Worm (Caenorhabditis elegans) whole organism, L2 larva: ENCODE results near the gene F49E12.10.

ENCODE experiments used
- C34F6.9 ChIP-seq: fragments of 150-350 bp; optimal IDR thresholded peaks from 2 replicates; lab custom pipeline; 2014; ENCODE audit warnings: missing biosample characterization, missing genetic modification characterization
- F13H6.1 ChIP-seq: sonication (generic microtip); optimal IDR thresholded peaks from 2 replicates; lab custom pipeline; 2016; ENCODE audit warnings: missing genetic modification characterization, missing compliant biosample characterization
- ZK546.5 ChIP-seq: sonication (generic microtip); optimal IDR thresholded peaks from 2 replicates; lab custom pipeline; 2017; ENCODE audit warnings: missing biosample characterization, missing genetic modification characterization
- aly-2 ChIP-seq: fragments of 150-350 bp; optimal IDR thresholded peaks from 2 replicates; lab custom pipeline; 2014; ENCODE audit warnings: missing biosample characterization, missing genetic modification characterization
- ama-1 ChIP-seq: fragments of 150-350 bp; optimal IDR thresholded peaks from 2 replicates; lab custom pipeline; 2018; ENCODE audit warnings: inconsistent platforms
- ceh-16 ChIP-seq: fragments of 150-350 bp; optimal IDR thresholded peaks from 2 replicates; lab custom pipeline; 2014; ENCODE audit warnings: missing biosample characterization, missing genetic modification characterization
- crh-2 ChIP-seq: sonication (generic microtip); optimal IDR thresholded peaks from 2 replicates; lab custom pipeline; 2017; ENCODE audit warnings: missing biosample characterization, missing genetic modification characterization
- dmd-4 ChIP-seq: sonication (generic microtip); optimal IDR thresholded peaks from 2 replicates; lab custom pipeline; 2017; ENCODE audit warnings: missing biosample characterization, missing genetic modification characterization
- egl-27 ChIP-seq: sonication (generic microtip); optimal IDR thresholded peaks from 3 replicates; lab custom pipeline; 2017; ENCODE audit warnings: missing biosample characterization, missing genetic modification reagents, missing genetic modification characterization
- elt-3 ChIP-seq: sonication (generic microtip); optimal IDR thresholded peaks from 2 replicates; lab custom pipeline; 2017; ENCODE audit warnings: missing biosample characterization, missing genetic modification characterization
- fos-1 ChIP-seq: fragments of 150-350 bp; optimal IDR thresholded peaks from 2 replicates; lab custom pipeline; 2014; ENCODE audit warnings: missing biosample characterization, missing genetic modification characterization
- gmeb-1 ChIP-seq: fragments of 150-350 bp; optimal IDR thresholded peaks from 2 replicates; lab custom pipeline; 2014; ENCODE audit warnings: missing biosample characterization, missing genetic modification characterization
- lin-11 ChIP-seq: fragments of 150-350 bp; sonication (generic microtip); optimal IDR thresholded peaks from 2 replicates; lab custom pipeline; 2014; ENCODE audit warnings: missing biosample characterization, missing genetic modification characterization, inconsistent platforms, mixed read lengths
- lin-39 ChIP-seq: fragments of 150-350 bp; optimal IDR thresholded peaks from 2 replicates; lab custom pipeline; 2014; ENCODE audit warnings: missing biosample characterization, missing genetic modification reagents, missing genetic modification characterization
- lsy-2 ChIP-seq, 2 experiments: fragments of 150-350 bp in 1 of 2; sonication (generic microtip) in 1 of 2; optimal IDR thresholded peaks; 2 replicates each; lab custom pipeline; 2014 to 2017; ENCODE audit warnings: missing biosample characterization in 2 of 2, missing genetic modification characterization in 2 of 2
- mab-5 ChIP-seq: fragments of 150-350 bp; optimal IDR thresholded peaks from 2 replicates; lab custom pipeline; 2014; ENCODE audit warnings: missing biosample characterization, missing genetic modification characterization
- mbf-1 ChIP-seq: sonication (generic microtip); optimal IDR thresholded peaks from 2 replicates; lab custom pipeline; 2017; ENCODE audit warnings: missing biosample characterization, missing genetic modification characterization
- mdl-1 ChIP-seq, 2 experiments: fragments of 150-350 bp in 1 of 2; sonication (generic microtip) in 1 of 2; optimal IDR thresholded peaks; 2 replicates each; lab custom pipeline; 2017; ENCODE audit warnings: missing biosample characterization in 2 of 2, missing genetic modification characterization in 2 of 2
- nhr-10 ChIP-seq: sonication (generic microtip); optimal IDR thresholded peaks from 2 replicates; lab custom pipeline; 2017; ENCODE audit warnings: missing biosample characterization, missing genetic modification characterization
- nhr-12 ChIP-seq: fragments of 150-350 bp; optimal IDR thresholded peaks from 2 replicates; lab custom pipeline; 2014; ENCODE audit warnings: missing biosample characterization, missing genetic modification characterization
- nhr-129 ChIP-seq: fragments of 150-350 bp; optimal IDR thresholded peaks from 2 replicates; lab custom pipeline; 2014; ENCODE audit warnings: missing biosample characterization, missing genetic modification characterization
- nhr-21 ChIP-seq: fragments of 150-350 bp; optimal IDR thresholded peaks from 2 replicates; lab custom pipeline; 2014; ENCODE audit warnings: missing biosample characterization, missing genetic modification characterization
- nhr-23 ChIP-seq: fragments of 150-350 bp; optimal IDR thresholded peaks from 2 replicates; lab custom pipeline; 2014; ENCODE audit warnings: missing biosample characterization, missing genetic modification reagents, missing genetic modification characterization
- nhr-25 ChIP-seq: fragments of 150-350 bp; sonication (generic microtip); optimal IDR thresholded peaks from 3 replicates; lab custom pipeline; 2014; ENCODE audit warnings: missing biosample characterization, missing genetic modification characterization
- peb-1 ChIP-seq: fragments of 150-350 bp; optimal IDR thresholded peaks from 2 replicates; lab custom pipeline; 2014; ENCODE audit warnings: missing biosample characterization, missing genetic modification characterization
- skn-1 ChIP-seq: sonication (generic microtip); optimal IDR thresholded peaks from 2 replicates; lab custom pipeline; 2017; ENCODE audit warnings: missing biosample characterization, missing genetic modification characterization
- sma-3 ChIP-seq: sonication (generic microtip); optimal IDR thresholded peaks from 2 replicates; lab custom pipeline; 2016; ENCODE audit warnings: missing genetic modification reagents, missing genetic modification characterization, missing compliant biosample characterization
- sma-9 ChIP-seq, 2 experiments: fragments of 150-350 bp in 1 of 2; sonication (generic microtip) in 1 of 2; optimal IDR thresholded peaks; 2 replicates each; lab custom pipeline; 2014 to 2016; ENCODE audit warnings: missing genetic modification characterization in 2 of 2, mild to moderate bottlenecking in 1 of 2, missing biosample characterization in 1 of 2, missing compliant biosample characterization in 1 of 2, missing genetic modification reagents in 1 of 2, moderate library complexity in 1 of 2
- unc-39 ChIP-seq: fragments of 150-350 bp; optimal IDR thresholded peaks from 2 replicates; lab custom pipeline; 2014; ENCODE audit warnings: missing biosample characterization, missing genetic modification characterization
- zag-1 ChIP-seq: fragments of 150-350 bp; optimal IDR thresholded peaks from 2 replicates; lab custom pipeline; 2014; ENCODE audit warnings: missing biosample characterization, missing genetic modification characterization
- ztf-1 ChIP-seq: fragments of 200-800 bp; sonication (Bioruptor generic); conservative IDR thresholded peaks from 2 replicates; pipeline ENCODE4 v1.3.6; 2022; ENCODE audit warnings: missing genetic modification characterization, missing compliant biosample characterization
- ztf-11 ChIP-seq: sonication (generic microtip); optimal IDR thresholded peaks from 2 replicates; lab custom pipeline; 2017; ENCODE audit warnings: missing biosample characterization, missing genetic modification characterization
- ztf-4 ChIP-seq: fragments of 150-350 bp; optimal IDR thresholded peaks from 2 replicates; lab custom pipeline; 2014; ENCODE audit warnings: missing biosample characterization, missing genetic modification characterization

The F49E12.10 gene

ce11 chrII:8390751-8391150 is at the start of gene F49E12.10:
TSS of gene F49E12.10 (plus strand) at chrII:8391051.
- no peak for TF ChIP-seq ZK546.5 (tag; lab: Kevin White, UChicago)
- peak; percentile 54 for TF ChIP-seq fos-1 (tag; lab: Kevin White, UChicago)
- no peak for TF ChIP-seq F13H6.1 (tag; lab: Kevin White, UChicago)
- TF ChIP-seq skn-1 (tag; lab: Kevin White, UChicago) = no peak

DNA sequence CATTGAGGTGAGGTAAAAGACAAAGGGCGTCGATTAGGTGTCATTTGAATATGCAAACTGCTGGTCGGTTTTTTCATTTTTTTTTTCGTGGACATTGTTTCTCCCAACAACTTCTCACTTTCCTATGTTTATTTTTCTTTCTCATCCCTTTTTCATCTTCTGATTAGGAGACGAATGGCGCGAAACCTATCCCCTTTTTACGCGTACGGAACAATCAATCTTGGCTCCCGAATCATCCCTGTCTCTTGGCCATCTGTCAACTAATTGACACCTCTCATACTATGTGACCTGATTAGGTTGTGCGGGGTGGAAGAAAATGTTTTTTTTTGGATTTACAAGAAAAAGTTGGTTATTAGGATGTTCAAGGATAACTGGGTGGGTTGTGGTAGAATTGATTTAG is 46.0 kb upstream of the F49E12.10 start:
- TF ChIP-seq peb-1 (tag; lab: Kevin White, UChicago) (no peak), F13H6.1 (tag; lab: Kevin White, UChicago) (no peak), gmeb-1 (tag; lab: Kevin White, UChicago) (no peak), zag-1 (tag; lab: Kevin White, UChicago) (no peak), lin-11 (tag; lab: Kevin White, UChicago) (no peak), nhr-12 (tag; lab: Kevin White, UChicago) (no peak), lin-39 (no peak)

DNA sequence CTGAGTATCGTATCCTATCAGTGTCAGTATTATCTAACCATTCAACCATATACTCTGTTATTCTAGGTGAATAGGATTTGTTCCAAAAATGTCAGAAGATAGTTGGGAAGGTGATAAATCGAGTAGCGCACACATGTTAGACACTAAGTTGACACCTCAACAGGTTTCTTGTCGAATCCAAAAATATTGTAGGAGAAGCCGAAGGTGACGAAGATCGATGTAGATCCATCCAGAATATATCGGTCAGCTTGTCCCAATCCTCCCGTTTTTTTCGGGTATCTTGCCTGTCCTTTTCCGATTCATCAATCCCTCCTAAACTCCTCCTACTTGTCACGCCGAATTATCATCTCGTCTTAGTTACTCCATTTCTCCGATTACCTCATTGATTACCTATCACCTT is 45.2 kb upstream of the F49E12.10 start:
- TF ChIP-seq ztf-1 (GFP tag; lab: Robert Waterston, UW) (no peak), peb-1 (tag; lab: Kevin White, UChicago) (no peak), mab-5 (tag; lab: Kevin White, UChicago) (no peak), nhr-10 (tag; lab: Kevin White, UChicago) (no peak), nhr-21 (tag; lab: Kevin White, UChicago) (peak; percentile 50), ama-1 (no peak)

ce11 chrII:8346384-8346783 is 44.5 kb upstream of the F49E12.10 start, which contains the start of gene eff-1:
TSS of gene eff-1 (plus strand) at chrII:8346684.
- TF ChIP-seq nhr-21 (tag; lab: Kevin White, UChicago) (no peak), mbf-1 (tag; lab: Kevin White, UChicago) (no peak), mab-5 (tag; lab: Kevin White, UChicago) (no peak), ceh-16 (tag; lab: Kevin White, UChicago) (no peak), skn-1 (tag; lab: Kevin White, UChicago) (no peak)
- TF ChIP-seq, all 48 proteins: peak for 0

ce11 chrII:8353288-8353687 is 37.6 kb upstream of the F49E12.10 start:
- TF ChIP-seq mab-5 (tag; lab: Kevin White, UChicago) (no peak), gmeb-1 (tag; lab: Kevin White, UChicago) (no peak), ama-1 (no peak), C34F6.9 (tag; lab: Kevin White, UChicago) (no peak), nhr-23 (tag; lab: Kevin White, UChicago) (no peak), ceh-16 (tag; lab: Kevin White, UChicago) (no peak), nhr-25 (tag; lab: Kevin White, UChicago) (no peak), ztf-11 (tag; lab: Kevin White, UChicago) (no peak), elt-3 (no peak), lin-39 (no peak), lin-11 (tag; lab: Kevin White, UChicago) (no peak), ztf-4 (tag; lab: Kevin White, UChicago) (no peak), nhr-12 (tag; lab: Kevin White, UChicago) (no peak)

DNA sequence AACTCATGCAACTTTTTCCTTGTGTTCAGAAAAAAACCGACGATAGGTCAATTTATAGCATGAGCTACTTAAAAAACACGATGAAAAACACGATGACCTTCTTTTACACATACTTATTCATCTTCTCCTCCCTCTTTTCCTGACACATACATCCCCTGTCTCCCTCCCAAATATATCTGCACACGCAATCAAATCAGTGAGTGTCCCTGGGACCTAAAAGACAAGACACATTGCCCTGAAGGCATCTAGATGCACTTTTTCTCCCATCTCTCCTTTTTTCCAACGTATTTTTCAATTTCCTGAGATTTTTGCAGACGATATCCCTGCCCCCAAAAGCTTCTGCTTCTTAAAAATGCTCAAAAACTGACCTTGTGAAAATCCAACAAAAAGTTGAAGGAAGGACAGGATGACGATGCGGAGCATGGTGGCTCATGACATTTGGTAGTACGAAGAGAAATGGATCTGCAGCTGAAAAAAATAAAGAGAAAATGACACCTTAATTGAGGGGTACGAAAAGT is 36.6 kb upstream of the F49E12.10 start, which contains the start of gene C26D10.6:
C26D10.6 (minus strand) TSS at position 468 of the 518 bp plus-strand sequence.
- TF ChIP-seq egl-27 (tag; lab: Kevin White, UChicago) (no peak), elt-3 (no peak), fos-1 (tag; lab: Kevin White, UChicago) (no peak), nhr-129 (tag; lab: Kevin White, UChicago) (no peak), gmeb-1 (tag; lab: Kevin White, UChicago) (no peak), mdl-1 (tag; optimal IDR thresholded peaks at IDR 0.05; lab: Kevin White, UChicago) (no peak), F13H6.1 (tag; lab: Kevin White, UChicago) (no peak), dmd-4 (tag; lab: Kevin White, UChicago) (no peak), sma-9 (GFP tag; optimal IDR thresholded peaks at IDR 0.05; lab: Kevin White, UChicago) (no peak), sma-9 (tag; optimal IDR thresholded peaks at IDR 0.05; lab: Kevin White, UChicago) (no peak), lin-39 (no peak), unc-39 (tag; lab: Kevin White, UChicago) (no peak), zag-1 (tag; lab: Kevin White, UChicago) (no peak), sma-3 (GFP tag; lab: Kevin White, UChicago) (no peak), nhr-25 (tag; lab: Kevin White, UChicago) (no peak), crh-2 (no peak), aly-2 (tag; lab: Kevin White, UChicago) (no peak), lsy-2 (tag; optimal IDR thresholded peaks at IDR 0.05; lab: Kevin White, UChicago) (no peak), ztf-1 (GFP tag; lab: Robert Waterston, UW) (no peak)
